Fruit fly (Drosophila melanogaster): Measurements from ENCODE around the gene CG7443.

DNA sequence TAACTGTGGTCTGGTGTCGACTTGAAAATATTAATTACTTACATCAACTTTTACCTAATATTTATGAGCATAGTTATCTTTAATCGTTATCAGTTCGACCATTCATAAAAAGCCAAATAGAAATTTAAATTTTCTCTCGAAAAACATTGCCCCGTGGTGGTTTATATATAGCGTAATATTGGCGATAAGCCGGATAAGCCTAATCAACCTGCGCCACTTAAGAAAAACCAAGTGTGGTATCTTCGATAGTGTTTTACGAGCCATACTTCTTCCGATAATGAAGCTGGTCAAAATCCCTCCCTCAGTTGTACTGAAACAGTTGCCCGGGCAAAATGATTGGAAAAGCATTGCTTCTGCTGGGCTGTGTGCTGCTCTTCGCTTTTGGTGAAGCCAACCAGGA, 32.1 kb upstream of the CG7443 start, which contains the start of gene CG31463:
- TF ChIP-seq cnc (optimal IDR thresholded peaks at IDR 0.05) = no peak
- TF ChIP-seq CG14711 (tag; optimal IDR thresholded peaks at IDR 0.05) = no peak
- TF ChIP-seq Clk (GFP tag; optimal IDR thresholded peaks at IDR 0.05) = no peak
- TF ChIP-seq Crg-1 (GFP tag; optimal IDR thresholded peaks at IDR 0.05) = no peak
- no peak for TF ChIP-seq bab1 (GFP tag; optimal IDR thresholded peaks at IDR 0.05)

Data from whole organism, adult.